Fruit fly (Drosophila melanogaster) whole organism, adult: Measurements from ENCODE around the gene Gen.

ENCODE experiments used
- CG11617 ChIP-seq: fragments of 200-800 bp; sonication (Bioruptor generic); optimal IDR thresholded peaks from 2 replicates; lab custom pipeline; 2017; ENCODE audit warnings: mild to moderate bottlenecking, missing biosample characterization, missing genetic modification reagents, missing genetic modification characterization
- CG33017 ChIP-seq: fragments of 200-800 bp; sonication (Bioruptor generic); optimal IDR thresholded peaks from 2 replicates; lab custom pipeline; 2018; ENCODE audit warnings: missing biosample characterization, mild to moderate bottlenecking, missing genetic modification characterization, moderate library complexity
- CG5204 ChIP-seq: fragments of 200-800 bp; sonication (Bioruptor generic); optimal IDR thresholded peaks from 2 replicates; lab custom pipeline; 2016; ENCODE audit warnings: missing biosample characterization, missing genetic modification characterization
- CG7101 ChIP-seq: fragments of 200-800 bp; sonication (Bioruptor generic); optimal IDR thresholded peaks from 2 replicates; lab custom pipeline; 2018; ENCODE audit warnings: missing biosample characterization, mild to moderate bottlenecking, missing genetic modification characterization, moderate library complexity
- Clk ChIP-seq: fragments of 200-800 bp; sonication (Bioruptor generic); optimal IDR thresholded peaks from 2 replicates; lab custom pipeline; 2017; ENCODE audit warnings: missing biosample characterization, missing genetic modification characterization
- Mnt ChIP-seq: fragments of 200-800 bp; sonication (Bioruptor generic); optimal IDR thresholded peaks from 2 replicates; lab custom pipeline; 2016; ENCODE audit warnings: missing biosample characterization, mild to moderate bottlenecking, missing genetic modification characterization
- bab1 ChIP-seq: fragments of 200-800 bp; sonication (Bioruptor generic); optimal IDR thresholded peaks from 3 replicates; lab custom pipeline; 2019; ENCODE audit warnings: missing biosample characterization, mild to moderate bottlenecking, missing genetic modification characterization, moderate library complexity
- kay ChIP-seq: fragments of 200-800 bp; sonication (Bioruptor generic); peaks from one replicate; lab custom pipeline; 2016; ENCODE audit warnings: missing biosample characterization, missing genetic modification characterization, borderline replicate concordance
- tj ChIP-seq: fragments of 200-800 bp; sonication (Bioruptor generic); optimal IDR thresholded peaks from 3 replicates; lab custom pipeline; 2017; ENCODE audit warnings: missing biosample characterization, mild to moderate bottlenecking, missing genetic modification characterization, moderate library complexity
- toe ChIP-seq: fragments of 200-800 bp; sonication (Bioruptor generic); optimal IDR thresholded peaks from 2 replicates; lab custom pipeline; 2016; ENCODE audit warnings: missing biosample characterization, missing genetic modification characterization

dm6 chr3L:5102050-5102449 is 50.1 kb downstream of the Gen start:
- TF ChIP-seq CG5204 (GFP tag; lab: Kevin White, UChicago) (no peak), CG11617 (GFP tag; lab: Kevin White, UChicago) (no peak), bab1 (GFP tag; lab: Kevin White, UChicago) (no peak), CG7101 (no peak), Clk (GFP tag; lab: Kevin White, UChicago) (no peak), Mnt (no peak), toe (no peak), tj (GFP tag; lab: Kevin White, UChicago) (no peak), kay (no peak), CG33017 (tag; lab: Kevin White, UChicago) (no peak)
